Worm (Caenorhabditis elegans) whole organism, early embryonic: ENCODE measurements around the gene C26B2.8.
"Not testable (repeated sequence)": the region's sequence is repeated elsewhere in the genome, so short reads cannot be mapped to it uniquely, and the experiment has no call there.

ENCODE experiments used
- ama-1 ChIP-seq: fragments of 150-350 bp; optimal IDR thresholded peaks from 2 replicates; lab custom pipeline; 2014
- ceh-13 ChIP-seq: fragments of 200-800 bp; sonication (Bioruptor generic); optimal IDR thresholded peaks from 2 replicates; lab custom pipeline; 2018; ENCODE audit warnings: mild to moderate bottlenecking, missing genetic modification characterization, missing compliant biosample characterization
- hmbx-1 ChIP-seq: sonication (generic microtip); optimal IDR thresholded peaks from 2 replicates; lab custom pipeline; 2016; ENCODE audit warnings: mild to moderate bottlenecking, missing genetic modification characterization, missing compliant biosample characterization
- hmg-4 ChIP-seq: fragments of 200-800 bp; sonication (Bioruptor generic); optimal IDR thresholded peaks from 2 replicates; lab custom pipeline; 2018; ENCODE audit warnings: mild to moderate bottlenecking, missing genetic modification characterization, missing compliant biosample characterization
- hnd-1 ChIP-seq: sonication (generic microtip); optimal IDR thresholded peaks from 2 replicates; lab custom pipeline; 2016; ENCODE audit warnings: missing genetic modification characterization, missing compliant biosample characterization
- sea-1 ChIP-seq: fragments of 200-800 bp; sonication (Bioruptor generic); conservative IDR thresholded peaks from 2 replicates; pipeline ENCODE4 v1.3.6; 2022; ENCODE audit warnings: missing genetic modification characterization, missing compliant biosample characterization

DNA sequence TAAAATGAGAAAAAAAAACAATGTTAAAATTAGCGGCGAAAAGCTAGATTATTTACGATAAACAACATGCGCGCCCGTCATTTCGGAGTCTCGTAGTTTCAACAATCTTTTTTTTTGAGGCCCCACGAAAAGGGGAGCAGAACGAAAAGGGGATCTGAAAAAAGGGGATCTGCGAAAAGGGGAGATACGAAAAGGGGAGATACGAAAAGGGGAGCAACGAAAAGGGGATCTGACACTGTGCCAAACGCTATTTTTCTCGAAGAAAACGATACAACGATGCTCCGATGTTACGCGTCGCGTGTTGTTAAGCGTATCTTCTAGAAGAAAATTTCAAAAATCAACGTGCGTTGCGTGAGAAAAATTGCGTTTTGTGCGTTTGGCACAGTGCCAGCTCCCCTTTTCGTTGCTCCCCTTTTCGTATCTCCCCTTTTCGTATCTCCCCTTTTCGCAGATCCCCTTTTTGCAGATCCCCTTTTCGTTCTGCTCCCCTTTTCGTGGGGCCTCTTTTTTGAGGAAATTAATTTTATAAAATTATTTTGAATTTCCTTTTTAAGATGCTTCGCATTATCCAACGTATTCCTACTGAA lies 1.9 kb downstream of the C26B2.8 start, which contains the start of gene C26B2.7:
- not testable (repeated sequence) for TF ChIP-seq ceh-13 (GFP tag; lab: Kevin White, UChicago); ama-1; hnd-1 (tag; lab: Kevin White, UChicago); hmg-4; hmbx-1
- TF ChIP-seq sea-1 (GFP tag; lab: Robert Waterston, UW) = 0 out of 2 replicates have a peak, but pooled peaks have one; percentile 22
